Fruit fly (Drosophila melanogaster): ENCODE measurements around the gene CG2120.

DNA sequence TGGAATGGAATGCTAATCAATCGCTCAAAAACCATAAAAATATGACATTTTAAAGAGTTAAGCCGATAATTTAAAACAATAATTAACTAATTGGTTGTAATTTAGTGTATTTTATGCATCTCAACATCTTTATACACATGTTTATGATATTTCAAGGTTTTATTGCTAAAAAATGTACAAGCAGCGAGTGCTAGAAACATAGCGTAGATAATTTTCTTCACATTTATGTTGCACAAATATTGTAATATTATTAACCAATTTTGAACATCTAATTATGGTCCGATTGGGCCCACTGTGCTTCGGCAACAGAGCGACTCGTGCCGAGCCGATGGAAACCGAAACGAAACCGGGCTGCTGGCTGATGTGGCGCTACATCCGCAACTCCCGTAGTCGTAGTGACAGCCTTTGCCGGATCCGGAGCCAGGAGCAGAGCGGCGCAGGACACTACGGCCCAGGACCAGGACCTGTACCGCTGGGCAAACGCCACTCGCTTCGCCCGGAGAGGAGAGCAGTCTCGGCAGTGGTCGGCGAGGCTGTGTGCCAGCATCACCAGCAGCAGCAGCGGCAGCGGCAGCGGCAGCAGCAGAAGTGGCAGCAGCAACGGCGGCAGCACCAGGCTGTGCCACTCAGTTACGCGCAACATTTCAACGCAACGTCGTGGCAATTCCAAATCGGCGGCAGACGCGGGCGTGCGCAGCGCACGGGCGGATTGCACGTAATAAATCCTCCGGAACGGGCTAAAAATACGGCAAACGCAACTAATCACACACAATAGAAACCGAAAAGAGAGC, 42.7 kb downstream of the CG2120 start, which contains the start of gene sdt:
- TF ChIP-seq OdsH (GFP tag; optimal IDR thresholded peaks at IDR 0.05) (no peak), fd59A (GFP tag; optimal IDR thresholded peaks at IDR 0.05) (no peak), Eip93F (GFP tag; optimal IDR thresholded peaks at IDR 0.05) (no peak), dac (GFP tag; optimal IDR thresholded peaks at IDR 0.05) (no peak), CG32006 (GFP tag; optimal IDR thresholded peaks at IDR 0.05) (peak; percentile 42), CG34406 (GFP tag; optimal IDR thresholded peaks at IDR 0.05) (no peak), Gug (GFP tag; IDR thresholded peaks at IDR 0.05) (no peak), CG6854 (GFP tag; optimal IDR thresholded peaks at IDR 0.05) (no peak)
